Worm (Caenorhabditis elegans) whole organism, young adult: ENCODE data around the gene T21B10.4.

Experiments
- cebp-1 ChIP-seq, 2 experiments: fragments of 200-800 bp in 1 of 2; sonication (Bioruptor generic) in 1 of 2; sonication (generic microtip) in 1 of 2; IDR thresholded peaks in 1 of 2; optimal IDR thresholded peaks in 1 of 2; 2 replicates each; pipeline versions ENCODE4 v1.3.6 to Lab custom; 2017 to 2022; ENCODE audit warnings: missing compliant biosample characterization in 2 of 2, missing genetic modification characterization in 2 of 2, mild to moderate bottlenecking in 1 of 2, missing genetic modification reagents in 1 of 2, moderate library complexity in 1 of 2
- ceh-79 ChIP-seq: sonication (generic microtip); optimal IDR thresholded peaks from 2 replicates; lab custom pipeline; 2017; ENCODE audit warnings: mild to moderate bottlenecking, missing genetic modification characterization, missing compliant biosample characterization

DNA sequence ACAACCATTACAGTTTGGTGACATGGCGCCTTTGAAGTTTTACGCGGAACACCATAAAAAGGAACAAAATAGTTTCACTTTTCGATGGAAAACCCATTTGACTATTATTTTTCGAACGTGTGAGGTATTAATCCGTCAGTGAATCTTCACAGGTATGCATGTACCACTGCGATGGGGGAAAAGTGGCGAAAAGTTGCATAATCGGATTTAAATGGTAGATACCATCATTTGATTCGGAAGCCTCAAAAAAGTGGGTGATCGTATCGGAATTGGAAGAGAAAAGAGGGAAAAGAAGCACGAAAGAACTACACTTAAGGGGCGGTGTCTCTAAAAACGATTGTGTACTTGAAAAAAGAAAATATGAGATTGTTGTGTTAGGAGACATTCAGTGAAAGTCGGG is 13.0 kb downstream of the T21B10.4 start:
- no peak for TF ChIP-seq cebp-1 (GFP tag; IDR thresholded peaks at IDR 0.05; lab: Robert Waterston, UW)
- no peak for TF ChIP-seq cebp-1 (tag; optimal IDR thresholded peaks at IDR 0.05; lab: Kevin White, UChicago)
- TF ChIP-seq ceh-79: no peak
